Worm (Caenorhabditis elegans): ENCODE measurements around the gene smvt-1.

smvt-1 gene

ce11 chrX:2581828-2582589 lies 33.2 kb upstream of the smvt-1 start:
- TF ChIP-seq mes-4 (tag; optimal IDR thresholded peaks at IDR 0.05) (no peak), F39B2.1 (GFP tag; IDR thresholded peaks at IDR 0.05) (no peak), ZK185.1 (tag; optimal IDR thresholded peaks at IDR 0.05; ENCODE audit: poor library complexity, severe bottlenecking) (no peak), repo-1 (tag; optimal IDR thresholded peaks at IDR 0.05) (no peak), ceh-100 (GFP tag; IDR thresholded peaks at IDR 0.05) (no peak)

ce11 chrX:2580524-2580981 lies 31.8 kb upstream of the smvt-1 start, which contains the start of gene H01M10.1:
TSS of gene H01M10.1 (minus strand) at chrX:2580574.
- no peak for TF ChIP-seq ceh-79 (tag; optimal IDR thresholded peaks at IDR 0.05)
- no peak for TF ChIP-seq akir-1 (GFP tag; optimal IDR thresholded peaks at IDR 0.05)
- no peak for TF ChIP-seq F23B12.7 (tag; optimal IDR thresholded peaks at IDR 0.05; ENCODE audit: insufficient read depth)
- no peak for TF ChIP-seq nhr-90 (tag; optimal IDR thresholded peaks at IDR 0.05)
- no peak for TF ChIP-seq tbp1 (GFP tag; optimal IDR thresholded peaks at IDR 0.05)
- no peak for TF ChIP-seq ceh-58 (GFP tag; IDR thresholded peaks at IDR 0.05)
- peak; percentile 76 for TF ChIP-seq nhr-80 (tag; optimal IDR thresholded peaks at IDR 0.05)
- no peak for TF ChIP-seq attf-6 (GFP tag; IDR thresholded peaks at IDR 0.05)

- TF ChIP-seq ccch-3 (GFP tag; optimal IDR thresholded peaks at IDR 0.05) (no peak), tlf-1 (GFP tag; optimal IDR thresholded peaks at IDR 0.05) (no peak), Y79H2A.3 (GFP tag; conservative IDR thresholded peaks at IDR 0.05) (no peak), snpc-3.4 (tag; optimal IDR thresholded peaks at IDR 0.05) (no peak), ceh-58 (GFP tag; IDR thresholded peaks at IDR 0.05) (no peak), T26A5.8 (tag; optimal IDR thresholded peaks at IDR 0.05) (no peak), ekl-4 (GFP tag; IDR thresholded peaks at IDR 0.05) (no peak), lin-40 (tag; optimal IDR thresholded peaks at IDR 0.05) (no peak), C17E4.6 (GFP tag; IDR thresholded peaks at IDR 0.05) (no peak), somi-1 (GFP tag; optimal IDR thresholded peaks at IDR 0.05) (no peak), nhr-120 (GFP tag; IDR thresholded peaks at IDR 0.05) (no peak), mcd-1 (GFP tag; IDR thresholded peaks at IDR 0.05) (no peak), zim-3 (tag; optimal IDR thresholded peaks at IDR 0.05) (no peak), bed-1 (GFP tag; IDR thresholded peaks at IDR 0.05) (no peak), F10E7.11 (tag; optimal IDR thresholded peaks at IDR 0.05) (no peak), K11D2.4 (GFP tag; IDR thresholded peaks at IDR 0.05) (no peak)
Observed at ce11 chrX:2577442-2577841, 28.7 kb upstream of the smvt-1 start, which contains the start of gene ttr-42. TSS of gene ttr-42 (plus strand) at chrX:2577742.

- TF ChIP-seq egl-18 (GFP tag; IDR thresholded peaks at IDR 0.05) (0 out of 2 replicates have a peak, but pooled peaks have one; percentile 33), dox-1 (GFP tag; IDR thresholded peaks at IDR 0.05) (peak; percentile 29; the same call in 1 of the 2 replicates), rec-8 (tag; optimal IDR thresholded peaks at IDR 0.05) (no peak), zfh-2 (GFP tag; conservative IDR thresholded peaks at IDR 0.05) (peak; percentile 57; the same call in 1 of the 2 replicates)
Observed at ce11 chrX:2572646-2573149, 23.9 kb upstream of the smvt-1 start, which contains the start of the genes ccd-5 and F52H2.1. TSS of gene ccd-5 (minus strand) at chrX:2572653. TSS of gene F52H2.1 (plus strand) at chrX:2573099.

Data from whole organism, young adult.